Worm (Caenorhabditis elegans) whole organism, early embryonic: ENCODE results near the gene Y38H6C.13.
"Not testable (repeated sequence)": the region's sequence is repeated elsewhere in the genome, so short reads cannot be mapped to it uniquely, and the experiment has no call there.

Source experiments
- B0310.2 ChIP-seq: sonication (generic microtip); optimal IDR thresholded peaks from 2 replicates; lab custom pipeline; 2016; ENCODE audit warnings: mild to moderate bottlenecking, missing genetic modification characterization, missing compliant biosample characterization
- F13C5.2 ChIP-seq: sonication (generic microtip); optimal IDR thresholded peaks from 2 replicates; lab custom pipeline; 2017; ENCODE audit warnings: mild to moderate bottlenecking, missing genetic modification characterization, inconsistent platforms, missing compliant biosample characterization
- aly-1 ChIP-seq: sonication (generic microtip); optimal IDR thresholded peaks from 2 replicates; lab custom pipeline; 2016; ENCODE audit warnings: missing genetic modification characterization, missing compliant biosample characterization
- ama-1 ChIP-seq: fragments of 150-350 bp; optimal IDR thresholded peaks from 2 replicates; lab custom pipeline; 2014
- ceh-13 ChIP-seq: fragments of 200-800 bp; sonication (Bioruptor generic); optimal IDR thresholded peaks from 2 replicates; lab custom pipeline; 2018; ENCODE audit warnings: mild to moderate bottlenecking, missing genetic modification characterization, missing compliant biosample characterization
- ceh-36 ChIP-seq: sonication (generic microtip); optimal IDR thresholded peaks from 2 replicates; lab custom pipeline; 2016; ENCODE audit warnings: missing genetic modification characterization, inconsistent platforms, missing compliant biosample characterization
- ets-7 ChIP-seq: sonication (generic microtip); optimal IDR thresholded peaks from 2 replicates; lab custom pipeline; 2016; ENCODE audit warnings: missing genotype, missing genetic modification characterization, missing compliant biosample characterization
- flt-1 ChIP-seq: fragments of 200-800 bp; sonication (Bioruptor generic); IDR thresholded peaks from 2 replicates; pipeline ENCODE4 v1.3.6; 2022; ENCODE audit warnings: missing genetic modification characterization, missing compliant biosample characterization
- hmbx-1 ChIP-seq: sonication (generic microtip); optimal IDR thresholded peaks from 2 replicates; lab custom pipeline; 2016; ENCODE audit warnings: mild to moderate bottlenecking, missing genetic modification characterization, missing compliant biosample characterization
- hmg-4 ChIP-seq: fragments of 200-800 bp; sonication (Bioruptor generic); optimal IDR thresholded peaks from 2 replicates; lab custom pipeline; 2018; ENCODE audit warnings: mild to moderate bottlenecking, missing genetic modification characterization, missing compliant biosample characterization
- hnd-1 ChIP-seq: sonication (generic microtip); optimal IDR thresholded peaks from 2 replicates; lab custom pipeline; 2016; ENCODE audit warnings: missing genetic modification characterization, missing compliant biosample characterization
- pes-1 ChIP-seq: fragments of 200-800 bp; sonication (Bioruptor generic); IDR thresholded peaks from 2 replicates; pipeline ENCODE4 v1.3.6; 2022; ENCODE audit warnings: missing genetic modification reagents, missing genetic modification characterization, missing compliant biosample characterization
- scrt-1 ChIP-seq: fragments of 200-800 bp; sonication (Bioruptor generic); IDR thresholded peaks from 2 replicates; pipeline ENCODE4 v1.3.6; 2022; ENCODE audit warnings: missing genetic modification characterization, missing compliant biosample characterization
- sea-1 ChIP-seq: fragments of 200-800 bp; sonication (Bioruptor generic); conservative IDR thresholded peaks from 2 replicates; pipeline ENCODE4 v1.3.6; 2022; ENCODE audit warnings: missing genetic modification characterization, missing compliant biosample characterization
- tbx-11 ChIP-seq: fragments of 200-800 bp; sonication (Bioruptor generic); IDR thresholded peaks from 2 replicates; pipeline ENCODE4 v1.3.6; 2022; ENCODE audit warnings: missing genetic modification characterization, missing compliant biosample characterization
- tbx-37 ChIP-seq: fragments of 200-800 bp; sonication (Bioruptor generic); conservative IDR thresholded peaks from 2 replicates; pipeline ENCODE4 v1.3.6; 2022; ENCODE audit warnings: missing genetic modification reagents, missing genetic modification characterization, missing compliant biosample characterization
- tra-4 ChIP-seq: sonication (generic microtip); optimal IDR thresholded peaks from 2 replicates; lab custom pipeline; 2017; ENCODE audit warnings: missing genetic modification characterization, missing compliant biosample characterization

The Y38H6C.13 gene

ce11 chrV:20552971-20553370 is 25.4 kb downstream of the Y38H6C.13 start, which contains the start of gene vmo-1:
TSS of gene vmo-1 (minus strand) at chrV:20553071.
- no peak for TF ChIP-seq flt-1 (GFP tag; lab: Robert Waterston, UW)
- TF ChIP-seq sea-1 (GFP tag; lab: Robert Waterston, UW) = no peak
- no peak for TF ChIP-seq pes-1 (GFP tag; lab: Robert Waterston, UW)
- TF ChIP-seq tbx-37 (GFP tag; lab: Robert Waterston, UW) = no peak
- no peak for TF ChIP-seq B0310.2 (tag; lab: Kevin White, UChicago)
- TF ChIP-seq hmbx-1 (tag; lab: Kevin White, UChicago) = no peak
- no peak for TF ChIP-seq scrt-1 (GFP tag; lab: Robert Waterston, UW)
- TF ChIP-seq tbx-11 = no peak
- TF ChIP-seq hmg-4 (GFP tag; lab: Kevin White, UChicago) = no peak
- TF ChIP-seq tra-4 (tag; lab: Kevin White, UChicago) = no peak
- no peak for TF ChIP-seq ceh-36 (tag; lab: Kevin White, UChicago)
- TF ChIP-seq hnd-1 (tag; lab: Kevin White, UChicago) = no peak
- no peak for TF ChIP-seq ama-1
- TF ChIP-seq aly-1 (tag; lab: Kevin White, UChicago) = no peak
- no peak for TF ChIP-seq ets-7 (tag; lab: Kevin White, UChicago)
- TF ChIP-seq F13C5.2 (tag; lab: Kevin White, UChicago) = no peak
- TF ChIP-seq ceh-13 (GFP tag; lab: Kevin White, UChicago) = no peak

- TF ChIP-seq ceh-36 (tag; lab: Kevin White, UChicago) = no peak
- no peak for TF ChIP-seq hnd-1 (tag; lab: Kevin White, UChicago)
- no peak for TF ChIP-seq pes-1 (GFP tag; lab: Robert Waterston, UW)
- TF ChIP-seq ceh-13 (GFP tag; lab: Kevin White, UChicago) = no peak
- TF ChIP-seq ets-7 (tag; lab: Kevin White, UChicago) = no peak
- no peak for TF ChIP-seq tbx-11
- no peak for TF ChIP-seq sea-1 (GFP tag; lab: Robert Waterston, UW)
- no peak for TF ChIP-seq scrt-1 (GFP tag; lab: Robert Waterston, UW)
- no peak for TF ChIP-seq hmbx-1 (tag; lab: Kevin White, UChicago)
- TF ChIP-seq tbx-37 (GFP tag; lab: Robert Waterston, UW) = no peak
- TF ChIP-seq B0310.2 (tag; lab: Kevin White, UChicago) = no peak
- TF ChIP-seq F13C5.2 (tag; lab: Kevin White, UChicago) = no peak
- no peak for TF ChIP-seq aly-1 (tag; lab: Kevin White, UChicago)
- TF ChIP-seq flt-1 (GFP tag; lab: Robert Waterston, UW) = no peak
- TF ChIP-seq ama-1 = no peak
- no peak for TF ChIP-seq tra-4 (tag; lab: Kevin White, UChicago)
- TF ChIP-seq hmg-4 (GFP tag; lab: Kevin White, UChicago) = no peak
These were observed 27.5 kb downstream of the Y38H6C.13 start, which contains the start of gene Y38H6C.21 for ce11 chrV:20555120-20555519. TSS of gene Y38H6C.21 (minus strand) at chrV:20555267.

- TF ChIP-seq ama-1 (no peak), hmbx-1 (tag; lab: Kevin White, UChicago) (no peak), hmg-4 (GFP tag; lab: Kevin White, UChicago) (no peak), ceh-36 (tag; lab: Kevin White, UChicago) (no peak), B0310.2 (tag; lab: Kevin White, UChicago) (no peak), hnd-1 (tag; lab: Kevin White, UChicago) (no peak), F13C5.2 (tag; lab: Kevin White, UChicago) (no peak), sea-1 (GFP tag; lab: Robert Waterston, UW) (no peak), ceh-13 (GFP tag; lab: Kevin White, UChicago) (no peak), tbx-11 (no peak), ets-7 (tag; lab: Kevin White, UChicago) (no peak), tbx-37 (GFP tag; lab: Robert Waterston, UW) (no peak), flt-1 (GFP tag; lab: Robert Waterston, UW) (no peak)
These were observed 28.7 kb downstream of the Y38H6C.13 start, which contains the start of gene Y38H6C.23 for ce11 chrV:20556260-20556659. TSS of gene Y38H6C.23 (minus strand) at chrV:20556360.

ce11 chrV:20558270-20558669 is 30.7 kb downstream of the Y38H6C.13 start, which contains the start of gene abf-4:
TSS of gene abf-4 (minus strand) at chrV:20558370.
- no peak for TF ChIP-seq flt-1 (GFP tag; lab: Robert Waterston, UW)
- no peak for TF ChIP-seq tra-4 (tag; lab: Kevin White, UChicago)
- TF ChIP-seq sea-1 (GFP tag; lab: Robert Waterston, UW) = no peak
- TF ChIP-seq scrt-1 (GFP tag; lab: Robert Waterston, UW) = no peak
- no peak for TF ChIP-seq aly-1 (tag; lab: Kevin White, UChicago)
- no peak for TF ChIP-seq tbx-37 (GFP tag; lab: Robert Waterston, UW)
- TF ChIP-seq ama-1 = no peak
- no peak for TF ChIP-seq ceh-13 (GFP tag; lab: Kevin White, UChicago)

- TF ChIP-seq ceh-36 (tag; lab: Kevin White, UChicago) = no peak
- TF ChIP-seq flt-1 (GFP tag; lab: Robert Waterston, UW) = no peak
- TF ChIP-seq scrt-1 (GFP tag; lab: Robert Waterston, UW) = no peak
- TF ChIP-seq pes-1 (GFP tag; lab: Robert Waterston, UW) = no peak
- no peak for TF ChIP-seq aly-1 (tag; lab: Kevin White, UChicago)
- no peak for TF ChIP-seq ets-7 (tag; lab: Kevin White, UChicago)
- no peak for TF ChIP-seq tra-4 (tag; lab: Kevin White, UChicago)
- TF ChIP-seq tbx-11 = no peak
- TF ChIP-seq F13C5.2 (tag; lab: Kevin White, UChicago) = no peak
- no peak for TF ChIP-seq B0310.2 (tag; lab: Kevin White, UChicago)
- no peak for TF ChIP-seq sea-1 (GFP tag; lab: Robert Waterston, UW)
- TF ChIP-seq hmbx-1 (tag; lab: Kevin White, UChicago) = no peak
- TF ChIP-seq hmg-4 (GFP tag; lab: Kevin White, UChicago) = no peak
- TF ChIP-seq ceh-13 (GFP tag; lab: Kevin White, UChicago) = no peak
- no peak for TF ChIP-seq hnd-1 (tag; lab: Kevin White, UChicago)
- no peak for TF ChIP-seq ama-1
- TF ChIP-seq tbx-37 (GFP tag; lab: Robert Waterston, UW) = no peak
These were observed 34.2 kb downstream of the Y38H6C.13 start, which contains the start of gene F26F2.1 for ce11 chrV:20561795-20562194. TSS of gene F26F2.1 (minus strand) at chrV:20561895.

ce11 chrV:20564054-20564453 is 36.5 kb downstream of the Y38H6C.13 start, which contains the start of gene F26F2.13:
TSS of gene F26F2.13 (plus strand) at chrV:20564354.
- TF ChIP-seq B0310.2 (tag; lab: Kevin White, UChicago); hmbx-1 (tag; lab: Kevin White, UChicago); tbx-37 (GFP tag; lab: Robert Waterston, UW): not testable (repeated sequence)
